Fruit fly (Drosophila melanogaster): ENCODE data around the gene CG13895.

CG13895 gene

DNA sequence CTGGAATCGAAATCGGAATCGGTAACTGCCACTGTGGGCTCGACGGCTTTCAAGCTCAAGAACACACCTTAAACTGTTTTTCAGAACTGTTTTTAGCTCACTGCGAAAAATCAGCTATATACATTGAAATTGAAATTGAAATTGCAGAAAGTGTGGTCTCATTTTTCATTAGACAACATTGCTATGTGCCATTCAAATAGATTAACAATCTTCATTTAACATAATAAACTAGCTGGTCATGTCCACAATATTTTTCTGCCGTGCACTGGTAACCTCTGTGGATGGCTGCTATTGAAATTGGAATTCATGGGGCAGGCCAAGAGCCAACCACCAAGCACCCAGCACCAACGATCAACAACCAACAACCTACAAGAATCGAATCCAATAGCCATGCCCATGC is 27.9 kb upstream of the CG13895 start (continued):
- TF ChIP-seq zfh1 (GFP tag; IDR thresholded peaks at IDR 0.05): 0 out of 3 replicates have a peak, but pooled peaks have one; percentile 18
- TF ChIP-seq dm (GFP tag; optimal IDR thresholded peaks at IDR 0.05): no peak
- no peak for TF ChIP-seq CG3838 (GFP tag; optimal IDR thresholded peaks at IDR 0.05)
- peak; percentile 18 for TF ChIP-seq CG4424 (GFP tag; optimal IDR thresholded peaks at IDR 0.05)
- no peak for TF ChIP-seq CG13123 (GFP tag; optimal IDR thresholded peaks at IDR 0.05)
- TF ChIP-seq CG8924 (tag; optimal IDR thresholded peaks at IDR 0.05): no peak
- no peak for TF ChIP-seq NFAT (GFP tag; IDR thresholded peaks at IDR 0.05)
- TF ChIP-seq Vsx1 (GFP tag; optimal IDR thresholded peaks at IDR 0.05): no peak
- peak; percentile 48 for TF ChIP-seq gem (tag; optimal IDR thresholded peaks at IDR 0.05)
- no peak for TF ChIP-seq cwo (GFP tag; optimal IDR thresholded peaks at IDR 0.05)
- TF ChIP-seq CG4730 (GFP tag; IDR thresholded peaks at IDR 0.05): no peak
- TF ChIP-seq CG2875 (GFP tag; optimal IDR thresholded peaks at IDR 0.05): no peak
- no peak for TF ChIP-seq ken (GFP tag; IDR thresholded peaks at IDR 0.05)
- no peak for TF ChIP-seq disco-r (GFP tag; optimal IDR thresholded peaks at IDR 0.05)
- TF ChIP-seq CG2889 (GFP tag; IDR thresholded peaks at IDR 0.05): no peak
- no peak for TF ChIP-seq Fer3 (tag; optimal IDR thresholded peaks at IDR 0.05)
- no peak for TF ChIP-seq wor (GFP tag; IDR thresholded peaks at IDR 0.05)
- TF ChIP-seq CG4854 (GFP tag; optimal IDR thresholded peaks at IDR 0.05): no peak
- no peak for TF ChIP-seq crp (GFP tag; optimal IDR thresholded peaks at IDR 0.05)
- no peak for TF ChIP-seq MESR4 (GFP tag; optimal IDR thresholded peaks at IDR 0.05)
- peak; percentile 53 for TF ChIP-seq CG18262 (tag; optimal IDR thresholded peaks at IDR 0.05)
- peak; percentile 2 for TF ChIP-seq CG5245 (GFP tag; optimal IDR thresholded peaks at IDR 0.05)
- TF ChIP-seq CG43689 (GFP tag; IDR thresholded peaks at IDR 0.05): no peak
- TF ChIP-seq grau (tag; optimal IDR thresholded peaks at IDR 0.05): peak; percentile 18
- no peak for TF ChIP-seq CG13296 (GFP tag; optimal IDR thresholded peaks at IDR 0.05)
- TF ChIP-seq Atf3 (GFP tag; optimal IDR thresholded peaks at IDR 0.05): no peak
- 0 out of 2 replicates have a peak, but pooled peaks have one; percentile 12 for TF ChIP-seq vvl (GFP tag; IDR thresholded peaks at IDR 0.05)
- TF ChIP-seq so (GFP tag; IDR thresholded peaks at IDR 0.05): no peak
- no peak for TF ChIP-seq Ptx1 (GFP tag; IDR thresholded peaks at IDR 0.05)
- no peak for TF ChIP-seq toy (GFP tag; IDR thresholded peaks at IDR 0.05)
- TF ChIP-seq CG2678 (tag; optimal IDR thresholded peaks at IDR 0.05): peak; percentile 20
- no peak for TF ChIP-seq br (optimal IDR thresholded peaks at IDR 0.05)
- TF ChIP-seq CG10267 (tag; optimal IDR thresholded peaks at IDR 0.05): peak; percentile 15
- no peak for TF ChIP-seq NC2α (GFP tag; optimal IDR thresholded peaks at IDR 0.05)
- TF ChIP-seq Hand (GFP tag; optimal IDR thresholded peaks at IDR 0.05): no peak
- no peak for TF ChIP-seq gsb-n (tag; optimal IDR thresholded peaks at IDR 0.05)
- no peak for TF ChIP-seq ERR (GFP tag; optimal IDR thresholded peaks at IDR 0.05)
- no peak for TF ChIP-seq B-H2 (GFP tag; optimal IDR thresholded peaks at IDR 0.05)
- no peak for TF ChIP-seq lov (optimal IDR thresholded peaks at IDR 0.05)
- TF ChIP-seq lov (GFP tag; IDR thresholded peaks at IDR 0.05): no peak
- no peak for TF ChIP-seq Mes4 (GFP tag; optimal IDR thresholded peaks at IDR 0.05)
- no peak for TF ChIP-seq CG12942 (GFP tag; optimal IDR thresholded peaks at IDR 0.05)
- no peak for TF ChIP-seq nerfin-1 (tag; optimal IDR thresholded peaks at IDR 0.05)
- no peak for TF ChIP-seq MBD-R2 (GFP tag; IDR thresholded peaks at IDR 0.05)
- TF ChIP-seq Gsc (GFP tag; IDR thresholded peaks at IDR 0.05): no peak; the same call in 1 of the 2 replicates
- peak; percentile 3 for TF ChIP-seq fd64A (GFP tag; optimal IDR thresholded peaks at IDR 0.05)
- no peak for TF ChIP-seq YL-1 (GFP tag; optimal IDR thresholded peaks at IDR 0.05)
- no peak for TF ChIP-seq schlank (tag; optimal IDR thresholded peaks at IDR 0.05)
- no peak for TF ChIP-seq Hmx (GFP tag; optimal IDR thresholded peaks at IDR 0.05)
- TF ChIP-seq emc (GFP tag; optimal IDR thresholded peaks at IDR 0.05): no peak
- no peak for TF ChIP-seq CG8765 (GFP tag; IDR thresholded peaks at IDR 0.05)
- no peak for TF ChIP-seq NfI (GFP tag; optimal IDR thresholded peaks at IDR 0.05)
- no peak for TF ChIP-seq CG14050 (GFP tag; IDR thresholded peaks at IDR 0.05)

Measured in whole organism, embryonic.